Worm (Caenorhabditis elegans) whole organism, L3 larva: ENCODE measurements around the gene gpa-3.

Experiments used
- nhr-11 ChIP-seq: fragments of 150-350 bp; optimal IDR thresholded peaks from 2 replicates; lab custom pipeline; 2014; ENCODE audit warnings: missing biosample characterization, missing genetic modification characterization
- nhr-23 ChIP-seq: fragments of 150-350 bp; optimal IDR thresholded peaks from 2 replicates; lab custom pipeline; 2014; ENCODE audit warnings: missing biosample characterization, missing genetic modification reagents, missing genetic modification characterization
- pha-4 ChIP-seq: fragments of 150-350 bp; optimal IDR thresholded peaks from 2 replicates; lab custom pipeline; 2014; ENCODE audit warnings: missing biosample characterization, missing genetic modification reagents, missing genetic modification characterization

DNA sequence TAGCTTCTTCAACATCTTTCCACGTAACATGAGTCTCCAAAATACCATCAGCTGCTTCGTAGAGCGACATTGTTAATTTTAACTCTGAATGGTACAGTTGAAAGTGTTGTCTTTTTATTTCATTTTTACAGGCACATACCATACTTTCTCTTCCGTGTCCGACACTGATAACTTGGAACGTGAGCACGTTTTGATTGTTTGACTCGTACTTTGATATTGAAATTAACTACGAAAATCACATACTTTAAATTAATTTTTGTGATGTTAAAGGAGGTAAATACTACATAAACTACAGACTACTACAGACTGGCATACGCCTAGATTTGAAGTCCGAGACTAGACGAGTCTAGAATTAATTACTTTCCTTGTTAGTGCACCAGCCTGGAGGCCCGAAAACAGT, 18.8 kb upstream of the gpa-3 start, which contains the start of gene E02C12.10:
- TF ChIP-seq nhr-23 (no peak), nhr-11 (no peak), pha-4 (tag; lab: Kevin White, UChicago) (no peak)
